Fruit fly (Drosophila melanogaster) whole organism, embryonic: ENCODE data around the gene CG14644.
A peak's percentile ranks its signal among the peaks of the same experiment; 100 is the strongest.

Experiments used
- Aef1 ChIP-seq: fragments of 200-800 bp; sonication (Bioruptor generic); IDR thresholded peaks from 3 replicates; pipeline ENCODE4 v1.3.6; 2022; ENCODE audit warnings: missing biosample characterization, missing genetic modification characterization
- BEAF-32 ChIP-seq: fragments of 200-800 bp; sonication (Bioruptor generic); optimal IDR thresholded peaks from 3 replicates; lab custom pipeline; 2017; ENCODE audit warnings: missing biosample characterization, missing genetic modification characterization, mild to moderate bottlenecking, moderate library complexity, missing genetic modification reagents
- CG10431 ChIP-seq: fragments of 200-800 bp; sonication (Bioruptor generic); optimal IDR thresholded peaks from 3 replicates; lab custom pipeline; 2018; ENCODE audit warnings: missing biosample characterization, mild to moderate bottlenecking, missing genetic modification characterization
- CG11093 ChIP-seq: fragments of 200-800 bp; sonication (Bioruptor generic); IDR thresholded peaks from 3 replicates; pipeline ENCODE4 v1.3.6; 2022; ENCODE audit warnings: missing biosample characterization, missing genetic modification characterization
- CG12236 ChIP-seq: fragments of 200-800 bp; sonication (Bioruptor generic); optimal IDR thresholded peaks from 2 replicates; lab custom pipeline; 2016; ENCODE audit warnings: missing biosample characterization, missing genetic modification characterization
- CG13424 ChIP-seq: fragments of 200-800 bp; sonication (Bioruptor generic); optimal IDR thresholded peaks from 2 replicates; lab custom pipeline; 2019; ENCODE audit warnings: missing biosample characterization, mild to moderate bottlenecking, missing genetic modification characterization, moderate library complexity
- CG13624 ChIP-seq: fragments of 200-800 bp; sonication (Bioruptor generic); optimal IDR thresholded peaks from 2 replicates; lab custom pipeline; 2016; ENCODE audit warnings: missing biosample characterization, missing genetic modification characterization
- CG14441 ChIP-seq: fragments of 200-800 bp; sonication (Bioruptor generic); IDR thresholded peaks from 2 replicates; pipeline ENCODE4 v1.3.6; 2022; ENCODE audit warnings: missing biosample characterization, missing genetic modification characterization
- CG1529 ChIP-seq: fragments of 200-800 bp; sonication (Bioruptor generic); optimal IDR thresholded peaks from 3 replicates; lab custom pipeline; 2018; ENCODE audit warnings: missing biosample characterization, missing genetic modification characterization
- CG17802 ChIP-seq: fragments of 200-800 bp; sonication (Bioruptor generic); optimal IDR thresholded peaks from 2 replicates; lab custom pipeline; 2018; ENCODE audit warnings: missing biosample characterization, mild to moderate bottlenecking, missing genetic modification characterization, moderate library complexity
- CG17829 ChIP-seq: fragments of 200-800 bp; optimal IDR thresholded peaks from 2 replicates; lab custom pipeline; 2019; ENCODE audit warnings: missing biosample characterization, mild to moderate bottlenecking, missing genetic modification characterization, moderate library complexity
- CG1832 ChIP-seq: fragments of 200-800 bp; sonication (Bioruptor generic); optimal IDR thresholded peaks from 2 replicates; lab custom pipeline; 2017; ENCODE audit warnings: missing biosample characterization, mild to moderate bottlenecking, missing genetic modification characterization, inconsistent platforms
- CG31441 ChIP-seq: fragments of 200-800 bp; sonication (Bioruptor generic); IDR thresholded peaks from 2 replicates; pipeline ENCODE4 v1.3.6; 2022; ENCODE audit warnings: missing biosample characterization, missing genetic modification characterization
- CG32767 ChIP-seq: fragments of 200-800 bp; sonication (Bioruptor generic); IDR thresholded peaks from 2 replicates; pipeline ENCODE4 v1.3.6; 2022; ENCODE audit warnings: missing biosample characterization, missing genetic modification characterization
- CG3726 ChIP-seq: fragments of 200-800 bp; sonication (Bioruptor generic); IDR thresholded peaks from 3 replicates; pipeline ENCODE4, ENCODE4 v1.3.6; 2022; ENCODE audit warnings: missing biosample characterization, missing genetic modification characterization
- CG42726 ChIP-seq: fragments of 200-800 bp; sonication (Bioruptor generic); IDR thresholded peaks from 2 replicates; pipeline ENCODE4 v1.3.6; 2022; ENCODE audit warnings: missing biosample characterization, missing genetic modification characterization; ENCODE audit not compliant: partially characterized antibody
- CG4282 ChIP-seq: fragments of 200-800 bp; sonication (Bioruptor generic); optimal IDR thresholded peaks from 2 replicates; lab custom pipeline; 2016; ENCODE audit warnings: missing biosample characterization, missing genetic modification characterization
- CG4730 ChIP-seq: fragments of 200-800 bp; sonication (Bioruptor generic); IDR thresholded peaks from 2 replicates; pipeline ENCODE4 v1.3.6; 2022; ENCODE audit warnings: missing biosample characterization, missing genetic modification characterization
- CG7556 ChIP-seq: fragments of 200-800 bp; sonication (Bioruptor generic); optimal IDR thresholded peaks from 2 replicates; lab custom pipeline; 2017; ENCODE audit warnings: missing biosample characterization, mild to moderate bottlenecking, missing genetic modification characterization
- CG7745 ChIP-seq: fragments of 200-800 bp; sonication (Bioruptor generic); optimal IDR thresholded peaks from 2 replicates; lab custom pipeline; 2018; ENCODE audit warnings: missing biosample characterization, mild to moderate bottlenecking, missing genetic modification characterization, moderate library complexity
- CG9727 ChIP-seq: fragments of 200-800 bp; sonication (Bioruptor generic); optimal IDR thresholded peaks from 3 replicates; lab custom pipeline; 2017; ENCODE audit warnings: missing biosample characterization, mild to moderate bottlenecking, missing genetic modification characterization
- Camta ChIP-seq: fragments of 200-800 bp; sonication (Bioruptor generic); optimal IDR thresholded peaks from 2 replicates; lab custom pipeline; 2016; ENCODE audit warnings: missing biosample characterization, missing genetic modification characterization
- Doc3 ChIP-seq: fragments of 200-800 bp; sonication (Bioruptor generic); IDR thresholded peaks from 3 replicates; pipeline ENCODE4 v1.3.6; 2022; ENCODE audit warnings: missing biosample characterization, missing genetic modification characterization; ENCODE audit not compliant: partially characterized antibody
- Dp ChIP-seq: fragments of 200-800 bp; sonication (Bioruptor generic); optimal IDR thresholded peaks from 2 replicates; lab custom pipeline; 2018; ENCODE audit warnings: missing biosample characterization, mild to moderate bottlenecking, missing genetic modification characterization, moderate library complexity
- Elba2 ChIP-seq: fragments of 200-800 bp; sonication (Bioruptor generic); optimal IDR thresholded peaks from 3 replicates; lab custom pipeline; 2016; ENCODE audit warnings: missing biosample characterization, missing genetic modification characterization
- Fer3 ChIP-seq: fragments of 200-800 bp; sonication (Bioruptor generic); optimal IDR thresholded peaks from 2 replicates; lab custom pipeline; 2018; ENCODE audit warnings: missing biosample characterization, mild to moderate bottlenecking, missing genetic modification characterization, moderate library complexity
- HLH4C ChIP-seq: fragments of 200-800 bp; sonication (Bioruptor generic); IDR thresholded peaks from 3 replicates; pipeline ENCODE4 v1.3.6; 2022; ENCODE audit warnings: missing biosample characterization, missing genetic modification characterization; ENCODE audit not compliant: partially characterized antibody
- HLH54F ChIP-seq: fragments of 200-800 bp; sonication (Bioruptor generic); optimal IDR thresholded peaks from 3 replicates; lab custom pipeline; 2016; ENCODE audit warnings: missing biosample characterization, missing genetic modification characterization
- Kr ChIP-seq: fragments of 200-800 bp; sonication (Bioruptor generic); optimal IDR thresholded peaks from 2 replicates; lab custom pipeline; 2017; ENCODE audit warnings: missing biosample characterization, mild to moderate bottlenecking, missing genetic modification characterization
- Lpt ChIP-seq: fragments of >200 bp; optimal IDR thresholded peaks from 2 replicates; lab custom pipeline; 2018; ENCODE audit warnings: missing biosample characterization, missing genetic modification characterization
- Nf-YC ChIP-seq: fragments of 200-800 bp; optimal IDR thresholded peaks from 3 replicates; lab custom pipeline; 2019; ENCODE audit warnings: missing biosample characterization, mild to moderate bottlenecking, missing genetic modification characterization, moderate library complexity
- Poxn ChIP-seq: fragments of 200-800 bp; sonication (Bioruptor generic); IDR thresholded peaks from 2 replicates; pipeline ENCODE4 v1.3.6; 2022; ENCODE audit warnings: missing biosample characterization, missing genetic modification characterization
- Six4 ChIP-seq: fragments of 200-800 bp; sonication (Bioruptor generic); optimal IDR thresholded peaks from 2 replicates; lab custom pipeline; 2016; ENCODE audit warnings: missing biosample characterization, missing genetic modification characterization
- ap ChIP-seq: fragments of 200-800 bp; sonication (Bioruptor generic); IDR thresholded peaks from 2 replicates; pipeline ENCODE4 v1.3.6; 2022; ENCODE audit warnings: missing biosample characterization, missing genetic modification characterization
- ash1 ChIP-seq: fragments of 200-800 bp; sonication (Bioruptor generic); optimal IDR thresholded peaks from 2 replicates; lab custom pipeline; 2018; ENCODE audit warnings: missing biosample characterization, mild to moderate bottlenecking, missing genetic modification characterization
- btn ChIP-seq: fragments of 200-800 bp; sonication (Bioruptor generic); optimal IDR thresholded peaks from 2 replicates; lab custom pipeline; 2016; ENCODE audit warnings: missing biosample characterization, missing genetic modification characterization
- cato ChIP-seq: fragments of 200-800 bp; sonication (Bioruptor generic); optimal IDR thresholded peaks from 2 replicates; lab custom pipeline; 2016; ENCODE audit warnings: missing biosample characterization, missing genetic modification characterization, borderline replicate concordance
- dm ChIP-seq: fragments of 200-800 bp; sonication (Bioruptor generic); optimal IDR thresholded peaks from 3 replicates; lab custom pipeline; 2016; ENCODE audit warnings: missing biosample characterization, missing genetic modification characterization
- esg ChIP-seq: fragments of 200-800 bp; sonication (Bioruptor generic); conservative IDR thresholded peaks from 2 replicates; pipeline ENCODE4 v1.3.6; 2022; ENCODE audit warnings: missing biosample characterization, missing genetic modification characterization
- h ChIP-seq: fragments of >200 bp; optimal IDR thresholded peaks from 2 replicates; lab custom pipeline; 2017
- kay ChIP-seq: fragments of 200-800 bp; sonication (Bioruptor generic); optimal IDR thresholded peaks from 2 replicates; lab custom pipeline; 2016; ENCODE audit warnings: missing biosample characterization, missing genetic modification characterization
- knrl ChIP-seq: fragments of 200-800 bp; sonication (Bioruptor generic); IDR thresholded peaks from 3 replicates; pipeline ENCODE4 v1.3.6; 2022; ENCODE audit warnings: missing biosample characterization, missing genetic modification characterization; ENCODE audit not compliant: partially characterized antibody
- mam ChIP-seq: fragments of 200-800 bp; sonication (Bioruptor generic); optimal IDR thresholded peaks from 3 replicates; lab custom pipeline; 2016; ENCODE audit warnings: missing biosample characterization, missing genetic modification characterization
- nau ChIP-seq: fragments of 200-800 bp; sonication (Bioruptor generic); optimal IDR thresholded peaks from 3 replicates; lab custom pipeline; 2017; ENCODE audit warnings: missing biosample characterization, mild to moderate bottlenecking, missing genetic modification characterization, missing genetic modification reagents
- org-1 ChIP-seq: fragments of 200-800 bp; sonication (Bioruptor generic); optimal IDR thresholded peaks from 2 replicates; lab custom pipeline; 2017; ENCODE audit warnings: missing biosample characterization, missing genetic modification characterization
- pho ChIP-seq: fragments of 200-800 bp; sonication (Bioruptor generic); optimal IDR thresholded peaks from 2 replicates; lab custom pipeline; 2016; ENCODE audit warnings: missing biosample characterization, missing genetic modification characterization
- pzg ChIP-seq: fragments of 200-800 bp; sonication (Bioruptor generic); optimal IDR thresholded peaks from 3 replicates; lab custom pipeline; 2018; ENCODE audit warnings: missing biosample characterization, mild to moderate bottlenecking, missing genetic modification characterization, moderate library complexity
- scrt ChIP-seq: fragments of 200-800 bp; sonication (Bioruptor generic); optimal IDR thresholded peaks from 2 replicates; lab custom pipeline; 2018; ENCODE audit warnings: missing biosample characterization, mild to moderate bottlenecking, missing genetic modification characterization, moderate library complexity
- tap ChIP-seq: fragments of 200-800 bp; optimal IDR thresholded peaks from 3 replicates; lab custom pipeline; 2019; ENCODE audit warnings: missing biosample characterization, mild to moderate bottlenecking, missing genetic modification characterization, moderate library complexity
- wdn ChIP-seq: fragments of 200-800 bp; sonication (Bioruptor generic); IDR thresholded peaks from 2 replicates; pipeline ENCODE4 v1.3.6; 2022; ENCODE audit warnings: missing biosample characterization, missing genetic modification characterization
- wor ChIP-seq: fragments of 200-800 bp; sonication (Bioruptor generic); IDR thresholded peaks from 2 replicates; pipeline ENCODE4 v1.3.6; 2022; ENCODE audit warnings: missing biosample characterization, missing genetic modification characterization
- zf30C ChIP-seq: fragments of 200-800 bp; sonication (Bioruptor generic); optimal IDR thresholded peaks from 3 replicates; lab custom pipeline; 2018; ENCODE audit warnings: missing biosample characterization, mild to moderate bottlenecking, missing genetic modification characterization

Gene CG14644

DNA sequence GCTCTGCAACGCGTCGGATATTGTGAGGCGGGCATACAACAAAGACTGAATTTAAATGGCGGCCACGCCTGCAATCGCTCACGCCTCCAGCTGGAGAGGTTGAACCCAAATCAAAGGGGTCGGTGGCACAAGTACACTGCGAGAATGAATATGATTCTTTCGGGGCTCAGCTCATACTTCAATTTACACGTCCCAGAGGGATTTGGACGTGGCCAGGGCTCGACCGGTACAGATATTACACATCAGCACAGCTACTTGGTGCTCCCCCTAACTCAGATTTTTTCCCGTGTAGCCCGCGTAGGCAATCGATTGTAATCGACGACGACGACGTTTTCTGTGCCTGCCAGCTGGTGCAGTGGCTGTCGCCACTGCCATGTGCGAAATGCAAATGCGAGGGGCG lies 38.8 kb downstream of the CG14644 start (continued):
- peak; percentile 45 for TF ChIP-seq CG17802 (tag; lab: Kevin White, UChicago)
- peak; percentile 47 for TF ChIP-seq CG9727 (GFP tag; lab: Kevin White, UChicago)
- TF ChIP-seq knrl (GFP tag; lab: Robert Waterston, UW), result no peak
- peak; percentile 62 for TF ChIP-seq dm (GFP tag; lab: Kevin White, UChicago)
- no peak for TF ChIP-seq Doc3 (GFP tag; lab: Robert Waterston, UW)
- no peak for TF ChIP-seq CG4282 (GFP tag; lab: Kevin White, UChicago)
- peak; percentile 68 for TF ChIP-seq HLH54F (GFP tag; lab: Kevin White, UChicago)
- peak; percentile 35 for TF ChIP-seq pho
- peak; percentile 69 for TF ChIP-seq wdn
- peak; percentile 64 for TF ChIP-seq Six4 (GFP tag; lab: Kevin White, UChicago)
- TF ChIP-seq CG17829 (tag; lab: Kevin White, UChicago), result peak; percentile 73
- no peak for TF ChIP-seq pzg
- TF ChIP-seq CG32767 (GFP tag; lab: Robert Waterston, UW), result peak; percentile 41; the same call in 1 of the 2 replicates
- TF ChIP-seq CG3726 (GFP tag; lab: Robert Waterston, UW), result peak; percentile 80; the same call in 2 of the 3 replicates
- TF ChIP-seq HLH4C, result no peak
- TF ChIP-seq CG12236 (GFP tag; lab: Kevin White, UChicago), result peak; percentile 27
- no peak for TF ChIP-seq CG1832 (GFP tag; lab: Kevin White, UChicago)
- peak; percentile 22 for TF ChIP-seq scrt (GFP tag; lab: Kevin White, UChicago)
- TF ChIP-seq CG14441 (GFP tag; lab: Robert Waterston, UW), result peak; percentile 92
- peak; percentile 80 for TF ChIP-seq CG13424 (tag; lab: Kevin White, UChicago)
- TF ChIP-seq Nf-YC (tag; lab: Kevin White, UChicago), result peak; percentile 27
- TF ChIP-seq BEAF-32 (GFP tag; lab: Kevin White, UChicago), result no peak
- TF ChIP-seq cato (GFP tag; lab: Kevin White, UChicago), result peak; percentile 47
- no peak for TF ChIP-seq h (lab: Kevin White, UChicago)
- peak; percentile 63 for TF ChIP-seq org-1 (GFP tag; lab: Kevin White, UChicago)
- no peak for TF ChIP-seq zf30C (GFP tag; lab: Kevin White, UChicago)
- TF ChIP-seq CG7556 (GFP tag; lab: Kevin White, UChicago), result peak; percentile 55
- TF ChIP-seq CG10431, result no peak
- TF ChIP-seq CG11093, result peak; percentile 82
- peak; percentile 80 for TF ChIP-seq wor (GFP tag; lab: Robert Waterston, UW)
- peak; percentile 69 for TF ChIP-seq btn (GFP tag; lab: Kevin White, UChicago)
- no peak for TF ChIP-seq CG42726
- TF ChIP-seq tap (tag; lab: Kevin White, UChicago), result peak; percentile 75
- no peak for TF ChIP-seq Elba2
- TF ChIP-seq Dp (GFP tag; lab: Kevin White, UChicago), result no peak
- TF ChIP-seq Kr, result no peak
- no peak for TF ChIP-seq CG7745 (tag; lab: Kevin White, UChicago)
- TF ChIP-seq Aef1 (GFP tag; lab: Robert Waterston, UW), result peak; percentile 90
- peak; percentile 53 for TF ChIP-seq kay (GFP tag; lab: Kevin White, UChicago)
- TF ChIP-seq CG31441, result peak; percentile 75
- TF ChIP-seq Poxn, result no peak
- peak; percentile 88 for TF ChIP-seq esg
- TF ChIP-seq Fer3 (tag; lab: Kevin White, UChicago), result peak; percentile 64
- TF ChIP-seq nau (GFP tag; lab: Kevin White, UChicago), result peak; percentile 66
- TF ChIP-seq mam (GFP tag; lab: Kevin White, UChicago), result peak; percentile 66
- peak; percentile 83 for TF ChIP-seq ap (GFP tag; lab: Robert Waterston, UW)
- TF ChIP-seq Lpt, result no peak
- TF ChIP-seq CG13624, result peak; percentile 69
- TF ChIP-seq CG1529 (GFP tag; lab: Kevin White, UChicago), result peak; percentile 62
- TF ChIP-seq ash1 (GFP tag; lab: Kevin White, UChicago), result no peak
- TF ChIP-seq CG4730 (GFP tag; lab: Robert Waterston, UW), result peak; percentile 75
- peak; percentile 60 for TF ChIP-seq Camta (GFP tag; lab: Kevin White, UChicago)
